Fruit fly (Drosophila melanogaster) ovary, adult (tissue): Measurements from ENCODE around the gene atilla.
A peak's percentile ranks its signal among the peaks of the same experiment; 100 is the strongest.

Experiments
- CG17801 ChIP-seq: fragments of 200-800 bp; optimal IDR thresholded peaks from 2 replicates; lab custom pipeline; 2019; ENCODE audit warnings: missing biosample characterization, mild to moderate bottlenecking, missing genetic modification characterization, moderate library complexity; ENCODE audit not compliant: partially characterized antibody

atilla gene

DNA sequence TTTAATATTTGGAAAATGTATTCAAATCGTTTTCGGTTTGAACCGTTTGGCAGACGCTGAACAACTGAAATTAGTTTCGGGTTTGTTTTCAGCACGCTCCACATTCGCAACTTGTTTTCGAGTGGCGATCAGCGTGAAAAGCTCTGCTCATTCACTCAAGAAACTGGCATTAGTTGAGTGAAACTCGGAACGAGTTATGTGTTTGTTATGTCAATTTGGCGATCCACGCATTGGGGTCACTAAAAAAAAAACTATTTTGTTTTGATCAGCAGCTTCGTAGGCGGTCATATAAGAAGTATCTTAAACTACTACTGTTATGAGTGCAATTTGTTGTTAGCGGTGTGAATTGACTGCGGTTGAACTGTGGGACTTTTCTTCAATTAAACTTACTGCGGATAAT, at the start of gene atilla:
atilla (minus strand) TSS at position 266 of the 400 bp plus-strand sequence.
- TF ChIP-seq CG17801 (GFP tag; lab: Kevin White, UChicago): no peak

DNA sequence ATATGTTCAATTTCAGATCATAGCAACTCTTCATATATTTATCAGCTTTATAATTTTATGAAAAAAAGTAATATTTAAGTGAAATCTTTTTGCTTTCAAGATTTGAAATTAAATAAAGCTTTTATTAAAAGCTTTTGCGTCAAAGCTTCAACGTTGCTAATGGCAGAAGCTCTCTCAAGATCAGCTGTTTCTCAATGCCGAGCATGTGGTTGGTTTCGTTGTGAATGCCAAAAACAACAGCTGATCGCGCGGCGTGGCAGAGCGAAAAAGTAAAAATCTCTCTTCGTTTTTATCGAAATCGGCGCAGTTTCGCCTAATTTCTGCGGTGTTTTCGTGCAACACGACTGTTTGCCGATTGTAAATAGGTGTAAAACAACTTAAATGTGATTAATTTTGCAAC, 29.9 kb upstream of the atilla start, which contains the start of gene CG31759:
CG31759 (plus strand) TSS at position 161 of the 400 bp plus-strand sequence.
- peak; percentile 16 for TF ChIP-seq CG17801 (GFP tag; lab: Kevin White, UChicago)

DNA sequence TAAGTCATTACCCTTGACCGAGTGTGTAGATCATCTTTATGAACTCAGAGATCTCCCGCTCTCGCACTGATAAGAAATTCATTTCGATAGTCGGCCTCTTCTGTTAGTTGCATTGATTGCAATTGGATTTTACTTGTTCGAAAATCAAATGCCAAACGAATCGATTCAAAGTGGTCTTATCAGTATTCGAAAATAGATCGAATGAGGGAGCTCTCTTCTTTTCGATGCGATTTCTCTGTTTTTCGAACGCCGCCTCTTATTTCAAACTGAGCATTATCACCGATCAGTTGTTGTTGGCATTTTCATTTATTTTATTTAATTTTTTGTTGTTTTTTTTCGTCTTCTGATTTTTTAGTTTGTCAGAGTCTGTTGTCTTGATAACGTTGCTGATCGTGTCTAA, 23.3 kb upstream of the atilla start:
- TF ChIP-seq CG17801 (GFP tag; lab: Kevin White, UChicago): no peak

DNA sequence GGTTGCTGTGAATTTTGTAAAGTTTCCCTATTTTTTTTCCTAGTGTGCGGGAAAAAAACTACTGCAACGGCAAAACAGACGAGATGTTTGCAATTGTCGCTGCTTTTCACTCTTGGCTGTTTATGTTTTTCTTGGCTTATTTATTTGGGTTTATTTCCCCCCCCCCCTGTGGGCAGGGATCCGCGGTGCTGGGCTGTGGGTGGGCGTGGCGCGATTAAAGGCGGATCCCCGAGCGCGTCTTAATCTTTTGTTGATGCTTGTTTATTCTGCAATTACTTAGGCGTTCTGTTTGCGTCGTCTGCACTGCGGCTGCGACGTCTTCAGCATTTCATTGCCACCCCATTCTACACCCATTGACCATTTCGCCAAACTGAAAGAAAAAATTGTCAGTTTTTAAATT, 17.2 kb upstream of the atilla start:
- TF ChIP-seq CG17801 (GFP tag; lab: Kevin White, UChicago): no peak

DNA sequence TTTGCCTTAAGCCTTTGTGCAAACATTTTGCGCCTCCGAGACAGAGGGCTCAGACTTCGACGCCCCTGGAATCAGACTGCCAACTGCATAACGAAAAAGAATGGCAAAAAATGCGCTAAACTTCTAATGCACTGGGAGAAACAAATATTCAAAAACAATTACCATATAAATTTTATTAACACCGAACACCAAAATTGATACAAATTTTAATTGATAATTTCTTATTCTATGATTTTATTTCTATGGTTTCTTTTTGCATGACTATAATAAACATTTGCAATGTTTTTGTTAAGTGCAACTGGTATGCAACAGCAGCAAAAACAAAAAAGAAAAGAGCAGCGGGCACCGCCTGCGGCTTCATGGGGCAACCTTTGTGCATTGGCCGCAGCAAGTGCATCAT, 15.3 kb upstream of the atilla start:
- TF ChIP-seq CG17801 (GFP tag; lab: Kevin White, UChicago): no peak

DNA sequence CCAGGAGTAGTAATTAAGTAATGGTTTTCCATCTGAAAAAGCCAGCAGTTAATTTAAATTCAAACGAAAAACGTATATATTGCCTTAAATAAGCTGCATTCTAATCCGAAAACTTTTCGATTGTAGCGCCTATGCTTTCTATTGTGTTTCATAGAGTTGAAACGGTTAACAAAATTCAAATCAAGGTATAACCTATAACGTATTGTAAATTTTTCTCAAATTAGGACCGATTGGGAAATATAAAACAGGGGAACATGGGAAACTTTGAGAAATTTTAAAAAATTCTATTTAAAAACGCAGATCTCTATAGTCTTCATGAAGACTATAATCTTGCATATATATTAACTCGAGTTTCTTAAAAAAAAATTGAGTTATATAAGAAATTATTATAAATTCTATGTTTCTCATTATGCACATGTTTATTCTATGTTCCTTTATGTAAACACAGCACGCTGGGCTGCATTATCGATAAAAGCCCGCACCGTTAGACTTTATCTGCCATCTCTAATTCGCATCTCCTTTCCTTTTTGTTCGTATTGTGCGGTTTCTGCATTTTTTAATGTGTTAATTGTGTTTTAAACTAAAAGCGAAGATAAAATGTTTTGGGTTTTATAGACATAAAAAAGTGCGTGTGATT, 3.1 kb downstream of the atilla start, which contains the start of gene bru1:
bru1 (plus strand) TSS at position 512 of the 637 bp plus-strand sequence.
- TF ChIP-seq CG17801 (GFP tag; lab: Kevin White, UChicago): no peak

DNA sequence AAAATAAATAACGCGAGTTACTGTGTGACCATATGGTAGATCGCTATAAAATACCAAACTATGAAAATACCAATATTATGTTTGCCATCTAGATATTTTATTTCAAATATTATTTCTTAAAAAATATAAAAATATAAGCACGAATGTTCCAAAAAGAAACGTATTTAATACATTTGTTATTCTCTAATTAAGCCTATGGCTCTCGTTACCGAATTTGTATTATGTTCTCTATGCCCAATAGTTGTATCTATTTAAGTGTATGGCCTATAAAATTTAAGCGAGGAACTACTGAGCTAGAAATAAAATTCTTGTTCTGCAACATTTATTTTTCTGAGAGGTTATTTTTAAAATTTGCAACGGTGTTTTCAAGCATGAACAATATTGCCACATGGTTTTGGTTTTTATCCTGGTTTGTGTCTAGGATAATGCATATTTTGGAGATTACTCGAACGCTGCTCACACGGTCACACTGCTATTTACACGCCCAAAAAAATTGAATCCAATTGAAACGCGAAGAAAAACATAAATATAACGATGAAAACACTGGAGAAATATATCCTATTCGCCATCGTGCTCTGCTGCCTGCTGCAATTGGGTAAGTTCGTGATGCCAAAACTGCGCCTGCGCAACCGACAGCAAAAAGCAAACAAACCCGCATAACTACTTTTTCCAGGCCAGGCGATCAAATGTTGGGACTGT, 5.0 kb downstream of the atilla start, which contains the start of the genes CG6583 and crok:
CG6583 (minus strand) TSS at position 51 of the 699 bp plus-strand sequence.
crok (plus strand) TSS at position 446 of the 699 bp plus-strand sequence.
- no peak for TF ChIP-seq CG17801 (GFP tag; lab: Kevin White, UChicago)

DNA sequence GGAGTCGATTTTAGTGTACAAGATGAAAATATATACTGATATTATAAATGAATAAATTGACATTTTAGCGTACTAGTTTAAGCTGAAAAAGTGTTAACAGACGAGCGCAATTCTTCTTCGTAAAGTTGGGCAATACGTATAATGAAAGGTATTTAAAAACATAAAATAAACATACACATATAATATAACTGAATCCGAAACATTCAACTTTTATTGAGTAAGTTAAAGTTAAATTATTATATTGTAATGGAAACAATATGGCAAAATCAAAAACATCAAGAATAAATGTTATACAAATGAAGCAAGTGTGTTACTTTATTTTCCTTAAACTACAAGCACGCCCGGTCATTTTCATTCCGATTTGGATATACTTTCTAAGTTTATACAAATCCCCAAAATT, 7.4 kb downstream of the atilla start, which contains the start of gene CG17217:
CG17217 (plus strand) TSS at position 301 of the 400 bp plus-strand sequence.
- no peak for TF ChIP-seq CG17801 (GFP tag; lab: Kevin White, UChicago)

DNA sequence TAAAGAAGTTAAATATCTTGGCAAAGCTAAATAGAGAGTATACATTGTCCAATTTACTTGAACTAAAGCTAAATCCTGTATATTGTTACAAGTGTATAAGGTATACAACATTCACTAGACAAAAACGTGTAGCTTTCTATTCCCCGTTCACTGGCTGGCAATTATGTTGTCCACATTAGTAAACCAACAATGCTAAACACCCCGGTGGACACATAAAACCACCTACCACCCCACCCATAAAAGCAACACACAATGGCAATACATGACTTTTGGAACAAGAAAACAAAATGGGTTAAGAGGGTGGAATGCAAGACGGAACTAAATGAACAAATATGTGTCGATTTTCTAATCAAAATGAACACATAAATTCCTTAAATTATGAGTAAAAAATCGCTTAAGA, 13.7 kb downstream of the atilla start, which contains the start of gene ZnT33D:
ZnT33D (plus strand) TSS at position 301 of the 400 bp plus-strand sequence.
- TF ChIP-seq CG17801 (GFP tag; lab: Kevin White, UChicago): no peak

DNA sequence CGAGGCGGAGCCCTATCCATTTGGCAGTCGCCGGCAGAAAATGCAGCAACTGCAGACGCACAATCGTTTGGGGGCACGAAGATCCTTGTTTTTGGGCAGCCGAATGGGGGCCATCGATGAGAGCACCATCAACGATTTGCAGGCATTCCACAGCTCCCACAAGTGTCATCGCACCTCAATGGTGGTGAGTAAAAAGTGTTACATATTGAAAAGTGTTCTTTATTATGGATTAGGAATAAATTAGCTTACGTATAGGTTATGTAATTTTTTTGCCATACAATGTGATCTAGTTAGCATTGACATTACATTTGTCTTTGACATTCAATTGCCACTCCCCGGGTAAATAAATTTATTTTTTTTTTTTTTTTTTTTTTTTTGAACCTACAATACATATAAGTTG, 16.2 kb downstream of the atilla start, which contains the start of gene CG31861:
CG31861 (plus strand) TSS at position 301 of the 400 bp plus-strand sequence.
- no peak for TF ChIP-seq CG17801 (GFP tag; lab: Kevin White, UChicago)

DNA sequence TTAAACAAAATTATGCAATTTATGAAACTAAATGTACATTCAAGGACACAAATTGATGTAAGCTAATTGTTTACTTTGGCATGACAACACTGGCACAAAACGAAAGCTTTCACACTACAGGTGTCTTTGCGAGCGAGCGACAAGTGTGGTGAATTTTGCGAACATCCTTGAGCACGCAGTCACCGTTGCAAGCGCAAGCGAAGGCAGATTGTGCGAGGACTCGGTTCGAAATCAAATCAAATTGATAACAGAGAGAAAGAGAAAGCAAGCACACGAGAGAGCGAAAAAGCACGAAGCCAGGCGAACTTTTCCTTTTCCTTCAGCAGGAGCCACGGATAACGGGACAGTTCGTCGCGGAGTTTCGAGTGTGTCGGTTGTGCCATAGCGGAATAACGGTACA, 35.2 kb downstream of the atilla start, which contains the start of gene CG31760:
CG31760 (plus strand) TSS at position 342 of the 400 bp plus-strand sequence.
- TF ChIP-seq CG17801 (GFP tag; lab: Kevin White, UChicago): no peak

DNA sequence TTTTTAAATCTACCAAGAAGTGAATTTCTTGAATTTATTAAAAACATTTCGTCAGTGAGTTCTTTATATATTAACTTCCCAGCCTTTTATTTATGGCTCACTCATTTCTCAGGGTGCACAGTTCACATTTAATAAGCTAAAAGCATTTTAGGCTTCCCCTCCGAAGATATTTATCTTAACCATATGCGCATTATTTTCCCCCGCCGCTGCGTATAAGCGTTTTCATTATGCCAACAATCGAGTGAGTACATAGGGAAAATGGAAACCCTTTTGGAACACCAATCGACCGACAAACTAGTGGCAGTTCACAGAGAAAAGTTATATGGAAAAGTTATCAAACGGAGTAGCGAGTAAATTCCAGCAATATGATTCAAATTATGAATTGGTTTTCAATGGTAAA, 40.0 kb downstream of the atilla start, which contains the start of gene Gr33a:
Gr33a (plus strand) TSS at position 301 of the 400 bp plus-strand sequence.
- TF ChIP-seq CG17801 (GFP tag; lab: Kevin White, UChicago): no peak

DNA sequence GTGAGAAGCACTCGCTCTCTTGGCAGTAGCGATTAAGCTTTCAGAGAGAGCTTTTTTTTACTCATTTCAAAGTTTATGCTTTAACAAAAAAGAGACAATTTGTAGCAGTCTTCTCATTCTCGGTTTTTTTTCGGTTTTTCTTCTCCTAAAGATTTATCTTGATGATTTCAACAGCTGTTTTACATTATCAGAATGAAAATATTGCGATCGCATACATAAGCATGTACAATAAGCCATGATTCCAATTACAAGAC, 43.6 kb downstream of the atilla start:
- TF ChIP-seq CG17801 (GFP tag; lab: Kevin White, UChicago): no peak

DNA sequence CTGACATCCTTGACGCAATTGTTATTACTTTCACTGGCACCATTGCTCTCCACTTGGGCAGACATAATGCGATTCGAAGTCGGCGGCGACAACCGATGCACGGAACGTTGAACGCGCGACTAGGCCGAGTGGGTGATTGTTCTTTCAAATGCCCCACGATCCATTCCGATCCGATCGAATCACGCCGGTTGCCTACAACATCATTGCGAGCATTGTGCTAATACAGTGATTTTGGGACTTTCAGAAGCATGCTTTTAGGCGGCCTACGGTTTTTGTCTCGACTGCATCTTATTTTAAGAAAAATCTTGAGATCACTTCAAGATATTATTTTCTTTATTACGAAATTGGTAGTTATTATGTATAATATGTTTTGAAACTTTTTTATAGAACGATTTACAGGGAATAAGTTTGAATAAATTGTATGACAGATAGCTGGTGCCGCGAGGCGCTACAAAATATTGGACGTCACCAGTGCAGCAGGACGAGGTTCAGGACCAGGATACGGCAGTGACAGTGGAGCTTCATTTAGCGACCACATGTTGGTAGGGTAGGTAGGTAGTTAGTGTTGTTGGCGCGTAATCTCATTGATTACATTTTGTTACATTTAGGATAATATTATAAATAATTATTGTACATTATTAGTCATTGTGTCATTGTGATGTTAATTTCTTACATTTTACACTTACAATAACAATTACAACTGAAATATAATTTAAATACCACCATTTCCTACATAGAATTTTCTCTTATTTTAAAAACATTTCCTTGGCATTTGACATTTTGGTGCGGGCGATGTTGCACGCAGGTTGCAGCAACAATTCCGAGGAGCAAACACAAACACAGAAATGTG, 44.2 kb downstream of the atilla start, which contains the start of gene rho-6:
rho-6 (minus strand) TSS at position 137 of the 850 bp plus-strand sequence.
- TF ChIP-seq CG17801 (GFP tag; lab: Kevin White, UChicago): no peak
